Fruit fly (Drosophila melanogaster) whole organism: ENCODE results near the gene CG1545.

Source experiments
- CG8478 ChIP-seq: fragments of >200 bp; optimal IDR thresholded peaks from 2 replicates; lab custom pipeline; 2018; ENCODE audit warnings: inconsistent platforms
- Dll ChIP-seq: fragments of >200 bp; optimal IDR thresholded peaks from 2 replicates; lab custom pipeline; 2017
- EcR ChIP-seq, 2 experiments: fragments of >200 bp; optimal IDR thresholded peaks; 2 replicates each; lab custom pipeline; 2017; ENCODE audit warnings: missing biosample characterization in 2 of 2, missing genetic modification characterization in 2 of 2, missing genetic modification reagents in 2 of 2
- pan ChIP-seq: fragments of >200 bp; optimal IDR thresholded peaks from 2 replicates; lab custom pipeline; 2017
- psq ChIP-seq: fragments of >200 bp; optimal IDR thresholded peaks from 2 replicates; lab custom pipeline; 2017
- usp ChIP-seq: fragments of >200 bp; optimal IDR thresholded peaks from 2 replicates; lab custom pipeline; 2017; ENCODE audit warnings: missing biosample characterization, missing genetic modification characterization, mixed read lengths

CG1545 gene

dm6 chrX:11081834-11082233 lies 22.4 kb upstream of the CG1545 start:
- TF ChIP-seq psq (lab: Kevin White, UChicago) (no peak), pan (no peak), EcR (GFP tag; optimal IDR thresholded peaks at IDR 0.05; lab: Kevin White, UChicago) (no peak), CG8478 (no peak), usp (GFP tag; lab: Kevin White, UChicago) (no peak), Dll (lab: Kevin White, UChicago) (no peak)

dm6 chrX:11081242-11081641 lies 21.8 kb upstream of the CG1545 start:
- TF ChIP-seq pan (no peak), Dll (lab: Kevin White, UChicago) (no peak), psq (lab: Kevin White, UChicago) (no peak), usp (GFP tag; lab: Kevin White, UChicago) (no peak), CG8478 (no peak), EcR (GFP tag; optimal IDR thresholded peaks at IDR 0.05; lab: Kevin White, UChicago) (no peak)

- TF ChIP-seq psq (lab: Kevin White, UChicago): no peak
- TF ChIP-seq pan: no peak
- TF ChIP-seq Dll (lab: Kevin White, UChicago): no peak
- no peak for TF ChIP-seq EcR (GFP tag; optimal IDR thresholded peaks at IDR 0.05; lab: Kevin White, UChicago)
- no peak for TF ChIP-seq usp (GFP tag; lab: Kevin White, UChicago)
- TF ChIP-seq CG8478: no peak
Measured at dm6 chrX:11066252-11066651, 6.8 kb upstream of the CG1545 start, which contains the start of gene CG15203. CG15203 (plus strand) TSS chrX:11066552.

dm6 chrX:11063070-11063469 lies 3.7 kb upstream of the CG1545 start, which contains the start of gene CG1537:
CG1537 (minus strand) TSS chrX:11063170.
- TF ChIP-seq CG8478 (no peak), usp (GFP tag; lab: Kevin White, UChicago) (no peak), EcR (GFP tag; optimal IDR thresholded peaks at IDR 0.05; lab: Kevin White, UChicago) (no peak), pan (no peak), psq (lab: Kevin White, UChicago) (no peak), Dll (lab: Kevin White, UChicago) (no peak)

dm6 chrX:11053456-11053855 lies 6.0 kb downstream of the CG1545 start, which contains the start of gene CG1552:
CG1552 (minus strand) TSS chrX:11053556.
- no peak for TF ChIP-seq CG8478
- TF ChIP-seq pan: no peak
- no peak for TF ChIP-seq psq (lab: Kevin White, UChicago)
- no peak for TF ChIP-seq EcR (GFP tag; optimal IDR thresholded peaks at IDR 0.05; lab: Kevin White, UChicago)
- TF ChIP-seq Dll (lab: Kevin White, UChicago): no peak
- TF ChIP-seq usp (GFP tag; lab: Kevin White, UChicago): no peak

dm6 chrX:11044456-11044855 lies 15.0 kb downstream of the CG1545 start, which contains the start of gene SmydA-4:
SmydA-4 (plus strand) TSS chrX:11044756.
- TF ChIP-seq pan (no peak), CG8478 (no peak), psq (lab: Kevin White, UChicago) (no peak), Dll (lab: Kevin White, UChicago) (no peak), EcR (GFP tag; optimal IDR thresholded peaks at IDR 0.05; lab: Kevin White, UChicago) (no peak), usp (GFP tag; lab: Kevin White, UChicago) (no peak)

dm6 chrX:11039788-11040187 lies 19.6 kb downstream of the CG1545 start, which contains the start of gene vex:
vex (minus strand) TSS chrX:11039901.
- TF ChIP-seq psq (lab: Kevin White, UChicago): no peak
- TF ChIP-seq usp (GFP tag; lab: Kevin White, UChicago): no peak
- TF ChIP-seq pan: no peak
- no peak for TF ChIP-seq CG8478
- no peak for TF ChIP-seq EcR (GFP tag; optimal IDR thresholded peaks at IDR 0.05; lab: Kevin White, UChicago)
- no peak for TF ChIP-seq Dll (lab: Kevin White, UChicago)
